Worm (Caenorhabditis elegans) whole organism, L4 larva: ENCODE data around the gene F14D7.6.

Experiments
- D1046.2 ChIP-seq: fragments of 200-800 bp; sonication (Bioruptor generic); IDR thresholded peaks from 2 replicates; pipeline ENCODE4 v1.3.6; 2022; ENCODE audit warnings: missing genetic modification characterization, missing compliant biosample characterization
- F10B5.3 ChIP-seq: sonication (generic microtip); optimal IDR thresholded peaks from 2 replicates; lab custom pipeline; 2016; ENCODE audit warnings: mild to moderate bottlenecking, missing genetic modification characterization, missing compliant biosample characterization
- F49E8.2 ChIP-seq: sonication (generic microtip); optimal IDR thresholded peaks from 2 replicates; lab custom pipeline; 2016; ENCODE audit warnings: missing compliant biosample characterization, mild to moderate bottlenecking, missing genetic modification characterization, borderline replicate concordance
- T20F7.1 ChIP-seq: fragments of 200-800 bp; sonication (Bioruptor generic); optimal IDR thresholded peaks from 2 replicates; lab custom pipeline; 2018; ENCODE audit warnings: mild to moderate bottlenecking, missing genetic modification characterization, missing compliant biosample characterization
- Y5F2A.4 ChIP-seq: fragments of 200-800 bp; sonication (Bioruptor generic); optimal IDR thresholded peaks from 2 replicates; lab custom pipeline; 2018; ENCODE audit warnings: mild to moderate bottlenecking, missing genetic modification characterization, missing compliant biosample characterization
- aha-1 ChIP-seq: fragments of 150-350 bp; peaks from one replicate; lab custom pipeline; 2014; ENCODE audit warnings: missing biosample characterization, missing genetic modification characterization
- ama-1 ChIP-seq: fragments of 150-350 bp; optimal IDR thresholded peaks from 2 replicates; lab custom pipeline; 2014; ENCODE audit warnings: inconsistent platforms, mixed read lengths
- ceh-20 ChIP-seq: fragments of 200-800 bp; sonication (Bioruptor generic); IDR thresholded peaks from 2 replicates; pipeline ENCODE4 v1.3.6; 2022; ENCODE audit warnings: missing genetic modification reagents, missing genetic modification characterization, missing compliant biosample characterization
- ceh-32 ChIP-seq: sonication (generic microtip); optimal IDR thresholded peaks from 2 replicates; lab custom pipeline; 2016; ENCODE audit warnings: mild to moderate bottlenecking, missing genetic modification characterization, missing compliant biosample characterization; ENCODE audit not compliant: poor library complexity
- ceh-44 ChIP-seq: fragments of 200-800 bp; sonication (Bioruptor generic); IDR thresholded peaks from 2 replicates; pipeline ENCODE4 v1.3.6; 2022; ENCODE audit warnings: missing genetic modification reagents, missing genetic modification characterization, missing compliant biosample characterization
- ceh-62 ChIP-seq: sonication (generic microtip); optimal IDR thresholded peaks from 2 replicates; lab custom pipeline; 2017; ENCODE audit warnings: missing biosample characterization, missing genetic modification characterization
- ceh-82 ChIP-seq: sonication (generic microtip); optimal IDR thresholded peaks from 2 replicates; lab custom pipeline; 2017; ENCODE audit warnings: missing biosample characterization, missing genetic modification characterization
- ces-1 ChIP-seq: fragments of 150-350 bp; sonication (generic microtip); optimal IDR thresholded peaks from 4 replicates; lab custom pipeline; 2014; ENCODE audit warnings: missing biosample characterization, missing genetic modification reagents, missing genetic modification characterization
- cey-2 ChIP-seq: sonication (generic microtip); optimal IDR thresholded peaks from 3 replicates; lab custom pipeline; 2017; ENCODE audit warnings: missing genetic modification characterization, mild to moderate bottlenecking, missing compliant biosample characterization, antibody characterized with exemption, borderline replicate concordance; ENCODE audit not compliant: insufficient read depth
- daf-16 ChIP-seq, 3 experiments: sonication (generic microtip); optimal IDR thresholded peaks; 2 replicates each; lab custom pipeline; 2016 to 2017; ENCODE audit warnings: missing genetic modification characterization in 3 of 3, missing genetic modification reagents in 3 of 3, mild to moderate bottlenecking in 2 of 3, missing compliant biosample characterization in 2 of 3, missing biosample characterization in 1 of 3, moderate library complexity in 1 of 3
- dmd-9 ChIP-seq: fragments of 200-800 bp; sonication (Bioruptor generic); IDR thresholded peaks from 2 replicates; pipeline ENCODE4 v1.3.6; 2022; ENCODE audit warnings: missing genetic modification reagents, missing genetic modification characterization, missing compliant biosample characterization
- dpl-1 ChIP-seq: fragments of 150-350 bp; optimal IDR thresholded peaks from 2 replicates; lab custom pipeline; 2014; ENCODE audit warnings: missing biosample characterization, missing genetic modification reagents, missing genetic modification characterization
- lin-15B ChIP-seq: fragments of 150-350 bp; sonication (generic microtip); optimal IDR thresholded peaks from 3 replicates; lab custom pipeline; 2014; ENCODE audit warnings: missing biosample characterization, missing genetic modification characterization
- lin-38 ChIP-seq: fragments of 200-800 bp; sonication (Bioruptor generic); IDR thresholded peaks from 2 replicates; pipeline ENCODE4 v1.3.6; 2022; ENCODE audit warnings: missing genetic modification reagents, missing genetic modification characterization, missing compliant biosample characterization
- lin-39 ChIP-seq: fragments of 150-350 bp; optimal IDR thresholded peaks from 2 replicates; lab custom pipeline; 2014; ENCODE audit warnings: missing biosample characterization, missing genetic modification reagents, missing genetic modification characterization
- lir-3 ChIP-seq: sonication (generic microtip); optimal IDR thresholded peaks from 2 replicates; lab custom pipeline; 2016; ENCODE audit warnings: mild to moderate bottlenecking, missing genetic modification characterization, missing compliant biosample characterization
- madf-5 ChIP-seq, 2 experiments: fragments of 200-800 bp; sonication (Bioruptor generic); IDR thresholded peaks; 2 replicates each; pipeline ENCODE4 v1.3.6; 2022; ENCODE audit warnings: missing compliant biosample characterization in 2 of 2, missing genetic modification characterization in 2 of 2
- mdt-29 ChIP-seq: fragments of 200-800 bp; sonication (Bioruptor generic); IDR thresholded peaks from 2 replicates; pipeline ENCODE4 v1.3.6; 2022; ENCODE audit warnings: missing genetic modification reagents, missing genetic modification characterization, missing compliant biosample characterization
- nhr-11 ChIP-seq: fragments of 150-350 bp; optimal IDR thresholded peaks from 2 replicates; lab custom pipeline; 2014; ENCODE audit warnings: missing biosample characterization, missing genetic modification characterization
- nhr-111 ChIP-seq: fragments of 200-800 bp; sonication (Bioruptor generic); optimal IDR thresholded peaks from 2 replicates; lab custom pipeline; 2018; ENCODE audit warnings: mild to moderate bottlenecking, missing genetic modification characterization, missing compliant biosample characterization
- nhr-237 ChIP-seq: sonication (generic microtip); optimal IDR thresholded peaks from 2 replicates; lab custom pipeline; 2017; ENCODE audit warnings: missing biosample characterization, missing genetic modification characterization
- nhr-41 ChIP-seq: fragments of 200-800 bp; sonication (Bioruptor generic); IDR thresholded peaks from 2 replicates; pipeline ENCODE4 v1.3.6; 2022; ENCODE audit warnings: missing genetic modification reagents, missing genetic modification characterization, missing compliant biosample characterization
- nhr-42 ChIP-seq: fragments of 200-800 bp; sonication (Bioruptor generic); IDR thresholded peaks from 2 replicates; pipeline ENCODE4 v1.3.6; 2022; ENCODE audit warnings: missing genetic modification characterization, missing compliant biosample characterization
- nhr-48 ChIP-seq: sonication (generic microtip); optimal IDR thresholded peaks from 2 replicates; lab custom pipeline; 2016; ENCODE audit warnings: mild to moderate bottlenecking, missing genetic modification characterization, missing compliant biosample characterization
- nhr-6 ChIP-seq: fragments of 150-350 bp; optimal IDR thresholded peaks from 2 replicates; lab custom pipeline; 2014; ENCODE audit warnings: missing biosample characterization, missing genetic modification characterization
- nhr-76 ChIP-seq: fragments of 150-350 bp; optimal IDR thresholded peaks from 2 replicates; lab custom pipeline; 2014; ENCODE audit warnings: missing biosample characterization, missing genetic modification characterization
- nhr-77 ChIP-seq: fragments of 150-350 bp; optimal IDR thresholded peaks from 2 replicates; lab custom pipeline; 2014; ENCODE audit warnings: missing biosample characterization, missing genetic modification characterization
- rbr-2 ChIP-seq: sonication (generic microtip); optimal IDR thresholded peaks from 2 replicates; lab custom pipeline; 2016; ENCODE audit warnings: missing genotype, missing genetic modification characterization, missing compliant biosample characterization
- saeg-2 ChIP-seq: fragments of 200-800 bp; sonication (Bioruptor generic); IDR thresholded peaks from 2 replicates; pipeline ENCODE4 v1.3.6; 2022; ENCODE audit warnings: missing genetic modification reagents, missing genetic modification characterization, missing compliant biosample characterization
- sdz-12 ChIP-seq: fragments of 200-800 bp; sonication (Bioruptor generic); optimal IDR thresholded peaks from 2 replicates; lab custom pipeline; 2018; ENCODE audit warnings: mild to moderate bottlenecking, missing genetic modification characterization, missing compliant biosample characterization
- snpc-1.2 ChIP-seq: fragments of 200-800 bp; sonication (Bioruptor generic); IDR thresholded peaks from 2 replicates; pipeline ENCODE4 v1.3.6; 2022; ENCODE audit warnings: missing genetic modification reagents, missing genetic modification characterization, missing compliant biosample characterization
- spr-1 ChIP-seq: sonication (generic microtip); optimal IDR thresholded peaks from 2 replicates; lab custom pipeline; 2016; ENCODE audit warnings: mild to moderate bottlenecking, missing genetic modification characterization, missing compliant biosample characterization
- spr-3 ChIP-seq: fragments of 200-800 bp; sonication (Bioruptor generic); optimal IDR thresholded peaks from 2 replicates; lab custom pipeline; 2018; ENCODE audit warnings: mild to moderate bottlenecking, missing genetic modification characterization, missing compliant biosample characterization
- tag-97 ChIP-seq: fragments of 200-800 bp; sonication (Bioruptor generic); IDR thresholded peaks from 2 replicates; pipeline ENCODE4 v1.3.6; 2022; ENCODE audit warnings: missing genetic modification characterization, missing compliant biosample characterization
- unc-39 ChIP-seq: sonication (generic microtip); optimal IDR thresholded peaks from 2 replicates; lab custom pipeline; 2017; ENCODE audit warnings: missing biosample characterization, missing genetic modification characterization
- unc-62 ChIP-seq, 3 experiments: fragments of 150-350 bp in 1 of 3; sonication (generic microtip); optimal IDR thresholded peaks in 2 of 3; peaks in 1 of 3; 1 replicate in 1 of 3; 2 replicates in 2 of 3; lab custom pipeline; 2014 to 2017; ENCODE audit warnings: missing biosample characterization in 3 of 3, missing genetic modification characterization in 3 of 3, missing genetic modification reagents in 3 of 3, missing genotype in 1 of 3
- zip-11 ChIP-seq: fragments of 200-800 bp; sonication (Bioruptor generic); IDR thresholded peaks from 2 replicates; pipeline ENCODE4 v1.3.6; 2022; ENCODE audit warnings: missing genetic modification characterization, missing compliant biosample characterization
- zip-2 ChIP-seq: fragments of 150-350 bp; optimal IDR thresholded peaks from 2 replicates; lab custom pipeline; 2014; ENCODE audit warnings: missing biosample characterization, missing genetic modification characterization
- ztf-11 ChIP-seq: fragments of 150-350 bp; optimal IDR thresholded peaks from 2 replicates; lab custom pipeline; 2014; ENCODE audit warnings: missing biosample characterization, missing genetic modification characterization
- ztf-7 ChIP-seq: fragments of 150-350 bp; optimal IDR thresholded peaks from 2 replicates; lab custom pipeline; 2014; ENCODE audit warnings: missing biosample characterization, missing genetic modification characterization

F14D7.6 gene

DNA sequence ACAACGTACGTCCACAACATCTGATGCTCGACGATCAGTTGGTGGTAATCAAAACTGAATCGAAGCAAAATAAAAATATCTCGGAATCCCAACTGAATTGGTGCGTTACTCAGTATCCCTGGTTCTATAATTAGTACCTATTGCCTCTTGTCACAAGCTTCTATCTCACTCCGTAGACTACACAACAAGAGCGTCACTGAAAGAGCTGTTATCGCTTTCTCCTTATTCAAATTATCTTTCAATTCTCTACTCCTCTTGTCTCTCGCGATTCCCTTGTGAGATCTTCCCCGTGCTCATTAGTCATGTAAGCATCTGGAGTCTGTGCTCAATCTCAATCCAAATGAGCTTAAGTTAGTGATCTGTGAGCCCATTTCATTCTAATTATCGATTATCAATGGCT is 35.4 kb downstream of the F14D7.6 start, which contains the start of gene srm-6:
Gene srm-6 (plus strand): TSS at position 301 of the 400 bp plus-strand sequence.
- TF ChIP-seq ceh-32 (tag; lab: Kevin White, UChicago) (no peak), lir-3 (tag; lab: Kevin White, UChicago) (no peak), nhr-42 (GFP tag; lab: Robert Waterston, UW) (no peak), ztf-7 (no peak), madf-5 (GFP tag; IDR thresholded peaks at IDR 0.05; lab: Robert Waterston, UW) (no peak), zip-2 (no peak)

DNA sequence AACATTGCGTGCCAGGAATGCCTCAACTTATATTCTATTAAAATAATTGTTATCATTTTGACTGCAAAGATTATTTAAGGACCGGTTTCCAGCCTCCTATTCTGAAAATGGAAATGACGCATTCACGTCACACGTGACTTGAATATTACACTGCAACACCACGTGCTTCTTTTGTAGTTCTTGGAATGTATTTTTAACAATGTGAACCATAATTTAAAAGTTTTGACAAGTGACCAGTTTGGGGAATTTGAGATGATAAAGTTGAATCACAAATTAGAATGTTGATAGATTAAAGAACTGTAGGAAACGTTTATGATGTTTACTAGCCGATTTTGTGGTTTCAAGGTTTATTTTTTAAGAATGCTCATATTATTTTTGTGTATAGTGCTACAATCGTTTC is 40.5 kb downstream of the F14D7.6 start, which contains the start of gene F47B8.10:
Gene F47B8.10 (plus strand): TSS at position 301 of the 400 bp plus-strand sequence.
- no peak for TF ChIP-seq D1046.2 (GFP tag; lab: Robert Waterston, UW)
- TF ChIP-seq nhr-77 (tag; lab: Kevin White, UChicago): no peak
- TF ChIP-seq unc-62 (GFP tag; optimal IDR thresholded peaks at IDR 0.05 in 1 of 2; lab: Kevin White, UChicago): peak in 1 of 2 experiments; percentile 79
- TF ChIP-seq unc-62 (tag; optimal IDR thresholded peaks at IDR 0.05; lab: Kevin White, UChicago): no peak
- no peak for TF ChIP-seq Y5F2A.4 (GFP tag; lab: Kevin White, UChicago)

DNA sequence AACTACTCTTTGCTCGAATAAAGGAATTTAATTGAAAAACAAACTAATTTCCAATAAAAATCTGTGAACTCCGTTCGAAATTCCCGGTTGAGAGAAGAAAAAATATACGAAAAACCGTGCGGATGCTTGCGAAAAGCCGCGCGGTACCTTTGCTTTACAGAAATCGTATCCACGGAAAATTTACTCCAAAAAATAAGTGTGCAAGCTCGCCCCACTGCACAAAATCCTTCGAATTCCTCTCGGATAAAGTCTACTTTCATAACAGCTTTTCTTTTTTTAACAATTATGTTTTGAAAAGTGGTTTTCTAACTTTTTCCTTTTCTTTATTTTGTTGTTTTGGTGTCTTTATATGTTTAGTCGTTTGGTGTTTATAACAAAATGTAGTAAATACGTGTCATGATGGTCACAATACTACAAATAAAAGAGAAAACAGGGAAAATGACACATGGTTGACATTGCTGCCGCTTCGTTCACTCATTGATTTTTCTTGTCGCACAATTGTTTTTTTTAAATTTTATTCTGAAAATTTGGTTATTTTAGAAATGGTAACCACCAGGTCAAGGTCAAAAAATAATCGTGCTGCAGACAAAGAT is 46.1 kb downstream of the F14D7.6 start, which contains the start of gene cept-2:
Gene cept-2 (plus strand): TSS at position 533 of the 593 bp plus-strand sequence.
- TF ChIP-seq ceh-20 (peak; percentile 88), ceh-82 (no peak), spr-3 (no peak), F49E8.2 (peak; percentile 63), aha-1 (tag; lab: Kevin White, UChicago) (peak; percentile 97), nhr-77 (tag; lab: Kevin White, UChicago) (peak; percentile 95), ceh-32 (tag; lab: Kevin White, UChicago) (no peak), nhr-76 (no peak), rbr-2 (tag; lab: Kevin White, UChicago) (peak; percentile 94), ztf-11 (tag; lab: Kevin White, UChicago) (no peak), T20F7.1 (GFP tag; lab: Kevin White, UChicago) (peak; percentile 86), daf-16 (GFP tag; optimal IDR thresholded peaks at IDR 0.05; lab: Kevin White, UChicago) (no peak), daf-16 (tag; optimal IDR thresholded peaks at IDR 0.05; lab: Kevin White, UChicago) (peak; percentile 69), lin-39 (no peak), nhr-237 (tag; lab: Kevin White, UChicago) (no peak), dmd-9 (GFP tag; lab: Robert Waterston, UW) (peak; percentile 81), spr-1 (peak; percentile 76), nhr-41 (GFP tag; lab: Robert Waterston, UW) (no peak), mdt-29 (GFP tag; lab: Robert Waterston, UW) (no peak), nhr-6 (tag; lab: Kevin White, UChicago) (peak; percentile 100), ztf-7 (no peak), saeg-2 (GFP tag; lab: Robert Waterston, UW) (no peak), ama-1 (lab: Kevin White, UChicago) (no peak), zip-11 (no peak), snpc-1.2 (GFP tag; lab: Robert Waterston, UW) (peak; percentile 58; the same call in 1 of the 2 replicates), tag-97 (GFP tag; lab: Robert Waterston, UW) (no peak), zip-2 (peak; percentile 59), ceh-44 (peak; percentile 74; the same call in 1 of the 2 replicates), ces-1 (GFP tag; lab: Kevin White, UChicago) (peak; percentile 38), sdz-12 (GFP tag; lab: Kevin White, UChicago) (no peak), lin-38 (GFP tag; lab: Robert Waterston, UW) (peak; percentile 99), dpl-1 (GFP tag; lab: Kevin White, UChicago) (peak; percentile 89), ceh-62 (no peak), lin-15B (tag; lab: Kevin White, UChicago) (no peak), lir-3 (tag; lab: Kevin White, UChicago) (no peak), unc-39 (no peak), nhr-111 (GFP tag; lab: Kevin White, UChicago) (no peak), nhr-11 (tag; lab: Kevin White, UChicago) (peak; percentile 95), nhr-48 (no peak), cey-2 (tag; lab: Kevin White, UChicago) (no peak), D1046.2 (GFP tag; lab: Robert Waterston, UW) (0 out of 2 replicates have a peak, but pooled peaks have one; percentile 23), F10B5.3 (no peak)
